Worm (Caenorhabditis elegans) whole organism, L2 larva: Measurements from ENCODE around the gene acs-7.

ENCODE experiments used
- F13H6.1 ChIP-seq: sonication (generic microtip); optimal IDR thresholded peaks from 2 replicates; lab custom pipeline; 2016; ENCODE audit warnings: missing genetic modification characterization, missing compliant biosample characterization
- R02D3.7 ChIP-seq: fragments of 150-350 bp; optimal IDR thresholded peaks from 2 replicates; lab custom pipeline; 2014; ENCODE audit warnings: missing biosample characterization, missing genetic modification characterization
- Y55F3AM.14 ChIP-seq: fragments of 200-800 bp; sonication (Bioruptor generic); optimal IDR thresholded peaks from 2 replicates; lab custom pipeline; 2018; ENCODE audit warnings: mild to moderate bottlenecking, missing genetic modification characterization, missing compliant biosample characterization
- ZK546.5 ChIP-seq: sonication (generic microtip); optimal IDR thresholded peaks from 2 replicates; lab custom pipeline; 2017; ENCODE audit warnings: missing biosample characterization, missing genetic modification characterization
- alr-1 ChIP-seq: fragments of 150-350 bp; optimal IDR thresholded peaks from 2 replicates; lab custom pipeline; 2014; ENCODE audit warnings: missing biosample characterization, missing genetic modification characterization
- aly-2 ChIP-seq: fragments of 150-350 bp; optimal IDR thresholded peaks from 2 replicates; lab custom pipeline; 2014; ENCODE audit warnings: missing biosample characterization, missing genetic modification characterization
- ama-1 ChIP-seq: fragments of 150-350 bp; optimal IDR thresholded peaks from 2 replicates; lab custom pipeline; 2018; ENCODE audit warnings: inconsistent platforms
- blmp-1 ChIP-seq: sonication (generic microtip); optimal IDR thresholded peaks from 2 replicates; lab custom pipeline; 2017; ENCODE audit warnings: missing genetic modification characterization, mild to moderate bottlenecking, missing compliant biosample characterization, antibody characterized with exemption, moderate library complexity; ENCODE audit not compliant: insufficient read depth
- ceh-16 ChIP-seq: fragments of 150-350 bp; optimal IDR thresholded peaks from 2 replicates; lab custom pipeline; 2014; ENCODE audit warnings: missing biosample characterization, missing genetic modification characterization
- ceh-82 ChIP-seq: fragments of 150-350 bp; optimal IDR thresholded peaks from 2 replicates; lab custom pipeline; 2014; ENCODE audit warnings: missing biosample characterization, missing genetic modification characterization
- crh-2 ChIP-seq: sonication (generic microtip); optimal IDR thresholded peaks from 2 replicates; lab custom pipeline; 2017; ENCODE audit warnings: missing biosample characterization, missing genetic modification characterization
- dmd-4 ChIP-seq: sonication (generic microtip); optimal IDR thresholded peaks from 2 replicates; lab custom pipeline; 2017; ENCODE audit warnings: missing biosample characterization, missing genetic modification characterization
- elt-1 ChIP-seq: fragments of 150-350 bp; optimal IDR thresholded peaks from 2 replicates; lab custom pipeline; 2014; ENCODE audit warnings: missing biosample characterization, missing genetic modification characterization
- elt-3 ChIP-seq: sonication (generic microtip); optimal IDR thresholded peaks from 2 replicates; lab custom pipeline; 2017; ENCODE audit warnings: missing biosample characterization, missing genetic modification characterization
- fos-1 ChIP-seq: fragments of 150-350 bp; optimal IDR thresholded peaks from 2 replicates; lab custom pipeline; 2014; ENCODE audit warnings: missing biosample characterization, missing genetic modification characterization
- gmeb-1 ChIP-seq: fragments of 150-350 bp; optimal IDR thresholded peaks from 2 replicates; lab custom pipeline; 2014; ENCODE audit warnings: missing biosample characterization, missing genetic modification characterization
- lin-11 ChIP-seq: fragments of 150-350 bp; sonication (generic microtip); optimal IDR thresholded peaks from 2 replicates; lab custom pipeline; 2014; ENCODE audit warnings: missing biosample characterization, missing genetic modification characterization, inconsistent platforms, mixed read lengths
- lin-13 ChIP-seq: fragments of 150-350 bp; optimal IDR thresholded peaks from 2 replicates; lab custom pipeline; 2014; ENCODE audit warnings: missing biosample characterization, missing genetic modification reagents, missing genetic modification characterization
- lin-39 ChIP-seq: fragments of 150-350 bp; optimal IDR thresholded peaks from 2 replicates; lab custom pipeline; 2014; ENCODE audit warnings: missing biosample characterization, missing genetic modification reagents, missing genetic modification characterization
- lsy-2 ChIP-seq, 2 experiments: fragments of 150-350 bp in 1 of 2; sonication (generic microtip) in 1 of 2; optimal IDR thresholded peaks; 2 replicates each; lab custom pipeline; 2014 to 2017; ENCODE audit warnings: missing biosample characterization in 2 of 2, missing genetic modification characterization in 2 of 2
- mab-5 ChIP-seq: fragments of 150-350 bp; optimal IDR thresholded peaks from 2 replicates; lab custom pipeline; 2014; ENCODE audit warnings: missing biosample characterization, missing genetic modification characterization
- mbf-1 ChIP-seq: sonication (generic microtip); optimal IDR thresholded peaks from 2 replicates; lab custom pipeline; 2017; ENCODE audit warnings: missing biosample characterization, missing genetic modification characterization
- mdl-1 ChIP-seq, 2 experiments: fragments of 150-350 bp in 1 of 2; sonication (generic microtip) in 1 of 2; optimal IDR thresholded peaks; 2 replicates each; lab custom pipeline; 2017; ENCODE audit warnings: missing biosample characterization in 2 of 2, missing genetic modification characterization in 2 of 2
- nhr-10 ChIP-seq: sonication (generic microtip); optimal IDR thresholded peaks from 2 replicates; lab custom pipeline; 2017; ENCODE audit warnings: missing biosample characterization, missing genetic modification characterization
- nhr-11 ChIP-seq: fragments of 150-350 bp; optimal IDR thresholded peaks from 2 replicates; lab custom pipeline; 2014; ENCODE audit warnings: missing biosample characterization, missing genetic modification characterization
- nhr-12 ChIP-seq: fragments of 150-350 bp; optimal IDR thresholded peaks from 2 replicates; lab custom pipeline; 2014; ENCODE audit warnings: missing biosample characterization, missing genetic modification characterization
- nhr-129 ChIP-seq: fragments of 150-350 bp; optimal IDR thresholded peaks from 2 replicates; lab custom pipeline; 2014; ENCODE audit warnings: missing biosample characterization, missing genetic modification characterization
- nhr-21 ChIP-seq: fragments of 150-350 bp; optimal IDR thresholded peaks from 2 replicates; lab custom pipeline; 2014; ENCODE audit warnings: missing biosample characterization, missing genetic modification characterization
- nhr-23 ChIP-seq: fragments of 150-350 bp; optimal IDR thresholded peaks from 2 replicates; lab custom pipeline; 2014; ENCODE audit warnings: missing biosample characterization, missing genetic modification reagents, missing genetic modification characterization
- nhr-237 ChIP-seq: fragments of 150-350 bp; optimal IDR thresholded peaks from 2 replicates; lab custom pipeline; 2014; ENCODE audit warnings: missing biosample characterization, missing genetic modification characterization
- nhr-25 ChIP-seq: fragments of 150-350 bp; sonication (generic microtip); optimal IDR thresholded peaks from 3 replicates; lab custom pipeline; 2014; ENCODE audit warnings: missing biosample characterization, missing genetic modification characterization
- nhr-6 ChIP-seq: fragments of 150-350 bp; optimal IDR thresholded peaks from 2 replicates; lab custom pipeline; 2014; ENCODE audit warnings: missing biosample characterization, missing genetic modification characterization
- nhr-77 ChIP-seq: fragments of 150-350 bp; optimal IDR thresholded peaks from 2 replicates; lab custom pipeline; 2014; ENCODE audit warnings: missing biosample characterization, missing genetic modification characterization
- peb-1 ChIP-seq: fragments of 150-350 bp; optimal IDR thresholded peaks from 2 replicates; lab custom pipeline; 2014; ENCODE audit warnings: missing biosample characterization, missing genetic modification characterization
- sem-4 ChIP-seq: fragments of 150-350 bp; optimal IDR thresholded peaks from 2 replicates; lab custom pipeline; 2014; ENCODE audit warnings: missing biosample characterization, missing genetic modification reagents, missing genetic modification characterization
- skn-1 ChIP-seq: sonication (generic microtip); optimal IDR thresholded peaks from 2 replicates; lab custom pipeline; 2017; ENCODE audit warnings: missing biosample characterization, missing genetic modification characterization
- sma-3 ChIP-seq: sonication (generic microtip); optimal IDR thresholded peaks from 2 replicates; lab custom pipeline; 2016; ENCODE audit warnings: missing genetic modification reagents, missing genetic modification characterization, missing compliant biosample characterization
- sma-9 ChIP-seq, 2 experiments: fragments of 150-350 bp in 1 of 2; sonication (generic microtip) in 1 of 2; optimal IDR thresholded peaks; 2 replicates each; lab custom pipeline; 2014 to 2016; ENCODE audit warnings: missing genetic modification characterization in 2 of 2, mild to moderate bottlenecking in 1 of 2, missing biosample characterization in 1 of 2, missing compliant biosample characterization in 1 of 2, missing genetic modification reagents in 1 of 2, moderate library complexity in 1 of 2
- unc-39 ChIP-seq: fragments of 150-350 bp; optimal IDR thresholded peaks from 2 replicates; lab custom pipeline; 2014; ENCODE audit warnings: missing biosample characterization, missing genetic modification characterization
- unc-55 ChIP-seq: fragments of 150-350 bp; sonication (generic microtip); optimal IDR thresholded peaks from 3 replicates; lab custom pipeline; 2014; ENCODE audit warnings: missing biosample characterization, missing genetic modification reagents, missing genetic modification characterization
- unc-62 ChIP-seq: fragments of 150-350 bp; optimal IDR thresholded peaks from 2 replicates; lab custom pipeline; 2014; ENCODE audit warnings: missing biosample characterization, missing genetic modification reagents, missing genetic modification characterization
- zag-1 ChIP-seq: fragments of 150-350 bp; optimal IDR thresholded peaks from 2 replicates; lab custom pipeline; 2014; ENCODE audit warnings: missing biosample characterization, missing genetic modification characterization
- ztf-1 ChIP-seq: fragments of 200-800 bp; sonication (Bioruptor generic); conservative IDR thresholded peaks from 2 replicates; pipeline ENCODE4 v1.3.6; 2022; ENCODE audit warnings: missing genetic modification characterization, missing compliant biosample characterization
- ztf-11 ChIP-seq: sonication (generic microtip); optimal IDR thresholded peaks from 2 replicates; lab custom pipeline; 2017; ENCODE audit warnings: missing biosample characterization, missing genetic modification characterization
- ztf-4 ChIP-seq: fragments of 150-350 bp; optimal IDR thresholded peaks from 2 replicates; lab custom pipeline; 2014; ENCODE audit warnings: missing biosample characterization, missing genetic modification characterization

Gene acs-7

ce11 chrII:9303545-9303944 is 11.7 kb downstream of the acs-7 start:
- TF ChIP-seq R02D3.7, result no peak
- TF ChIP-seq unc-55 (GFP tag; lab: Kevin White, UChicago), result peak; percentile 9

DNA sequence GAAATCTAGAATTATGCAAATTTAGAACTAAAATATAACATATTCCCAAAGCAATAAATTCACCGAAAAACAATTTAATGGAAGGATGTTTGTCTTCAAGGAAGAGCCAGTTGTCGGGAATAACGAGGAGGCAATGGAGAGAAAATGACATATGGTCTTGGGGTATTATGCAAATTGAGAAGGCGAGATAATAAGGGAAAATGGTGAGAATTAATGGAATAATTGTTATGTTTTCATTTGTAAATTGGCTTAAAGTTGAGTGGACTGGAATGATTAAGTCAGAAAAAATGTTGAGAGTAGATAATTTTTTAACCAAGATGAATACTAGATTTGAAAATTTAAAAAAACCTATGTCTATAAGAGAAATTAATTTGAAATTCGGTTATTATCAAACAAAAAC is 13.0 kb downstream of the acs-7 start:
- TF ChIP-seq ZK546.5 (tag; lab: Kevin White, UChicago) (no peak), skn-1 (tag; lab: Kevin White, UChicago) (no peak)
- TF ChIP-seq, all 48 proteins: peak for 0

DNA sequence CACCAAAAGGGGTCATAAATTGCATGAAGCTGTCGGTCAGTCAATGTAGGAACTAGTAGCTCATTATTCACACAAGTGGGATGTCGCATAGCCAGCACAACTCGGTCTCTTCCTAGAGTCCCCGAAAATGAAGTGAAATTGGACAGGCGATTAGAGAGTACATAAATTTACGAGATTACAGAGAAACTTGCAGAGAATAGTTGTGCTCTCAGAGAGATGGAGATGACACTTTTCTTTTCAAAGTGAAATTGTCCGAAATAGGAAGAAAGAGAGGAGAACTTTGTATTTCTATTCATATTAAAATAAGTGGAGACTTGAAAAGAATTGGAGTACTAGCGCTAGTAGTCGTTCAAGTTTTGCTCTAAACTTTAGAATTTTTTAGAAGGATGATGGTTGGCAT is 13.8 kb downstream of the acs-7 start:
- TF ChIP-seq alr-1 (tag; lab: Kevin White, UChicago), result no peak
- no peak for TF ChIP-seq elt-3 (tag; lab: Kevin White, UChicago)
- no peak for TF ChIP-seq nhr-21 (tag; lab: Kevin White, UChicago)
- no peak for TF ChIP-seq Y55F3AM.14 (GFP tag; lab: Kevin White, UChicago)
- peak in 1 of 2 experiments; percentile 15 for TF ChIP-seq lsy-2 (tag; optimal IDR thresholded peaks at IDR 0.05; lab: Kevin White, UChicago)
- no peak for TF ChIP-seq nhr-237
- no peak for TF ChIP-seq sem-4 (tag; lab: Kevin White, UChicago)
- no peak for TF ChIP-seq unc-62 (GFP tag; lab: Kevin White, UChicago)
- peak; percentile 48 for TF ChIP-seq unc-55 (GFP tag; lab: Kevin White, UChicago)
- no peak for TF ChIP-seq ZK546.5 (tag; lab: Kevin White, UChicago)
- TF ChIP-seq lin-39 (tag; lab: Kevin White, UChicago), result no peak
- no peak for TF ChIP-seq elt-1 (tag; lab: Kevin White, UChicago)
- no peak for TF ChIP-seq nhr-6 (tag; lab: Kevin White, UChicago)
- TF ChIP-seq sma-9 (GFP tag; optimal IDR thresholded peaks at IDR 0.05; lab: Kevin White, UChicago), result peak; percentile 32
- TF ChIP-seq sma-9 (tag; optimal IDR thresholded peaks at IDR 0.05; lab: Kevin White, UChicago), result no peak

ce11 chrII:9306835-9307234 is 15.0 kb downstream of the acs-7 start:
- TF ChIP-seq alr-1 (tag; lab: Kevin White, UChicago) (no peak), mab-5 (tag; lab: Kevin White, UChicago) (peak; percentile 93), nhr-129 (tag; lab: Kevin White, UChicago) (peak; percentile 33), unc-55 (GFP tag; lab: Kevin White, UChicago) (peak; percentile 2), nhr-11 (tag; lab: Kevin White, UChicago) (no peak), sma-3 (GFP tag; lab: Kevin White, UChicago) (no peak), nhr-237 (no peak), ZK546.5 (tag; lab: Kevin White, UChicago) (no peak), ama-1 (lab: Kevin White, UChicago) (no peak), nhr-10 (tag; lab: Kevin White, UChicago) (no peak), R02D3.7 (no peak), elt-1 (tag; lab: Kevin White, UChicago) (no peak), nhr-6 (tag; lab: Kevin White, UChicago) (no peak), ceh-16 (tag; lab: Kevin White, UChicago) (no peak), lin-39 (tag; lab: Kevin White, UChicago) (peak; percentile 79), dmd-4 (tag; lab: Kevin White, UChicago) (no peak), blmp-1 (tag; lab: Kevin White, UChicago) (no peak), aly-2 (no peak), crh-2 (no peak), elt-3 (tag; lab: Kevin White, UChicago) (no peak), mdl-1 (tag; optimal IDR thresholded peaks at IDR 0.05; lab: Kevin White, UChicago) (no peak), ztf-4 (tag; lab: Kevin White, UChicago) (peak; percentile 23), sem-4 (tag; lab: Kevin White, UChicago) (peak; percentile 50), unc-39 (tag; lab: Kevin White, UChicago) (no peak), skn-1 (tag; lab: Kevin White, UChicago) (no peak), nhr-12 (no peak), lin-11 (tag; lab: Kevin White, UChicago) (no peak), ceh-82 (tag; lab: Kevin White, UChicago) (no peak), ztf-1 (GFP tag; lab: Robert Waterston, UW) (no peak), sma-9 (GFP tag; optimal IDR thresholded peaks at IDR 0.05; lab: Kevin White, UChicago) (peak; percentile 46), sma-9 (tag; optimal IDR thresholded peaks at IDR 0.05; lab: Kevin White, UChicago) (no peak), ztf-11 (tag; lab: Kevin White, UChicago) (no peak), unc-62 (GFP tag; lab: Kevin White, UChicago) (peak; percentile 46), gmeb-1 (tag; lab: Kevin White, UChicago) (no peak), fos-1 (tag; lab: Kevin White, UChicago) (no peak), mbf-1 (tag; lab: Kevin White, UChicago) (no peak), F13H6.1 (peak; percentile 57), nhr-23 (tag; lab: Kevin White, UChicago) (no peak), nhr-25 (tag; lab: Kevin White, UChicago) (no peak), zag-1 (tag; lab: Kevin White, UChicago) (peak; percentile 50), peb-1 (tag; lab: Kevin White, UChicago) (no peak), nhr-77 (tag; lab: Kevin White, UChicago) (no peak), lsy-2 (tag; optimal IDR thresholded peaks at IDR 0.05; lab: Kevin White, UChicago) (peak in 1 of 2 experiments; percentile 59), lin-13 (GFP tag; lab: Kevin White, UChicago) (no peak), nhr-21 (tag; lab: Kevin White, UChicago) (no peak)
